Worm (Caenorhabditis elegans) whole organism, L3 larva: ENCODE measurements around the gene gtf-2H2C.

Source experiments
- R02D3.7 ChIP-seq: fragments of 150-350 bp; optimal IDR thresholded peaks from 2 replicates; lab custom pipeline; 2014; ENCODE audit warnings: missing biosample characterization, missing genetic modification characterization
- ZK546.5 ChIP-seq: sonication (generic microtip); optimal IDR thresholded peaks from 2 replicates; lab custom pipeline; 2017; ENCODE audit warnings: missing biosample characterization, missing genetic modification characterization
- aly-2 ChIP-seq: fragments of 150-350 bp; optimal IDR thresholded peaks from 2 replicates; lab custom pipeline; 2014; ENCODE audit warnings: missing biosample characterization, missing genetic modification characterization
- ama-1 ChIP-seq: fragments of 150-350 bp; optimal IDR thresholded peaks from 2 replicates; lab custom pipeline; 2018
- ceh-16 ChIP-seq: sonication (generic microtip); optimal IDR thresholded peaks from 2 replicates; lab custom pipeline; 2017; ENCODE audit warnings: missing biosample characterization, missing genetic modification characterization
- ceh-28 ChIP-seq: fragments of 150-350 bp; optimal IDR thresholded peaks from 2 replicates; lab custom pipeline; 2014; ENCODE audit warnings: missing biosample characterization, missing genetic modification reagents, missing genetic modification characterization
- ceh-82 ChIP-seq: fragments of 150-350 bp; optimal IDR thresholded peaks from 2 replicates; lab custom pipeline; 2014; ENCODE audit warnings: missing biosample characterization, missing genetic modification characterization
- daf-12 ChIP-seq: fragments of 150-350 bp; optimal IDR thresholded peaks from 2 replicates; lab custom pipeline; 2014; ENCODE audit warnings: missing biosample characterization, missing genetic modification reagents, missing genetic modification characterization
- egl-27 ChIP-seq: sonication (generic microtip); optimal IDR thresholded peaks from 4 replicates; lab custom pipeline; 2017; ENCODE audit warnings: missing biosample characterization, missing genetic modification reagents, missing genetic modification characterization
- elt-1 ChIP-seq: fragments of 150-350 bp; optimal IDR thresholded peaks from 2 replicates; lab custom pipeline; 2014; ENCODE audit warnings: missing biosample characterization, missing genetic modification characterization
- elt-2 ChIP-seq: sonication (generic microtip); optimal IDR thresholded peaks from 2 replicates; lab custom pipeline; 2016; ENCODE audit warnings: missing genetic modification reagents, mild to moderate bottlenecking, missing genetic modification characterization, missing compliant biosample characterization
- elt-3 ChIP-seq, 3 experiments: fragments of 150-350 bp in 1 of 3; sonication (generic microtip) in 2 of 3; optimal IDR thresholded peaks; 2 replicates in 2 of 3; 4 replicates in 1 of 3; lab custom pipeline; 2014 to 2017; ENCODE audit warnings: missing biosample characterization in 3 of 3, missing genetic modification characterization in 3 of 3
- eor-1 ChIP-seq, 2 experiments: fragments of 150-350 bp; optimal IDR thresholded peaks; 2 replicates each; lab custom pipeline; 2014 to 2018; ENCODE audit warnings: missing biosample characterization in 2 of 2, missing genetic modification characterization in 2 of 2
- fkh-10 ChIP-seq: sonication (generic microtip); optimal IDR thresholded peaks from 2 replicates; lab custom pipeline; 2017; ENCODE audit warnings: missing biosample characterization, missing genetic modification reagents, missing genetic modification characterization
- fkh-2 ChIP-seq: fragments of 150-350 bp; optimal IDR thresholded peaks from 2 replicates; lab custom pipeline; 2014; ENCODE audit warnings: missing biosample characterization, missing genetic modification reagents, missing genetic modification characterization
- fos-1 ChIP-seq: fragments of 150-350 bp; optimal IDR thresholded peaks from 2 replicates; lab custom pipeline; 2014; ENCODE audit warnings: missing biosample characterization, missing genetic modification characterization
- hmg-11 ChIP-seq: sonication (generic microtip); optimal IDR thresholded peaks from 2 replicates; lab custom pipeline; 2016; ENCODE audit warnings: missing genetic modification characterization, missing compliant biosample characterization
- lin-15B ChIP-seq: fragments of 150-350 bp; optimal IDR thresholded peaks from 2 replicates; lab custom pipeline; 2014; ENCODE audit warnings: missing biosample characterization, missing genetic modification characterization
- lin-39 ChIP-seq: fragments of 150-350 bp; optimal IDR thresholded peaks from 2 replicates; lab custom pipeline; 2018; ENCODE audit warnings: missing biosample characterization, missing genetic modification reagents, missing genetic modification characterization
- mdl-1 ChIP-seq: fragments of 150-350 bp; optimal IDR thresholded peaks from 2 replicates; lab custom pipeline; 2014; ENCODE audit warnings: missing biosample characterization, missing genetic modification characterization
- mml-1 ChIP-seq: fragments of 150-350 bp; sonication (generic microtip); optimal IDR thresholded peaks from 3 replicates; lab custom pipeline; 2014; ENCODE audit warnings: missing biosample characterization, missing genetic modification characterization
- nfya-1 ChIP-seq: sonication (generic microtip); optimal IDR thresholded peaks from 2 replicates; lab custom pipeline; 2017; ENCODE audit warnings: missing genetic modification characterization, mild to moderate bottlenecking, missing compliant biosample characterization, antibody characterized with exemption, moderate library complexity; ENCODE audit not compliant: insufficient read depth
- nhr-12 ChIP-seq: fragments of 150-350 bp; optimal IDR thresholded peaks from 2 replicates; lab custom pipeline; 2014; ENCODE audit warnings: missing biosample characterization, missing genetic modification characterization
- nhr-23 ChIP-seq: fragments of 150-350 bp; optimal IDR thresholded peaks from 2 replicates; lab custom pipeline; 2014; ENCODE audit warnings: missing biosample characterization, missing genetic modification reagents, missing genetic modification characterization
- nhr-237 ChIP-seq: fragments of 150-350 bp; optimal IDR thresholded peaks from 2 replicates; lab custom pipeline; 2014; ENCODE audit warnings: missing biosample characterization, missing genetic modification characterization
- nhr-25 ChIP-seq: sonication (generic microtip); optimal IDR thresholded peaks from 2 replicates; lab custom pipeline; 2017; ENCODE audit warnings: missing biosample characterization, missing genetic modification characterization
- nhr-28 ChIP-seq: fragments of 150-350 bp; optimal IDR thresholded peaks from 2 replicates; lab custom pipeline; 2014; ENCODE audit warnings: missing biosample characterization, missing genetic modification characterization
- nhr-43 ChIP-seq: sonication (generic microtip); optimal IDR thresholded peaks from 2 replicates; lab custom pipeline; 2016; ENCODE audit warnings: mild to moderate bottlenecking, missing genetic modification characterization, missing compliant biosample characterization; ENCODE audit not compliant: poor library complexity, severe bottlenecking
- nhr-67 ChIP-seq: fragments of 150-350 bp; optimal IDR thresholded peaks from 2 replicates; lab custom pipeline; 2014; ENCODE audit warnings: missing biosample characterization, missing genetic modification characterization
- nhr-77 ChIP-seq: fragments of 150-350 bp; optimal IDR thresholded peaks from 2 replicates; lab custom pipeline; 2014; ENCODE audit warnings: missing biosample characterization, missing genetic modification characterization
- pha-4 ChIP-seq: fragments of 150-350 bp; optimal IDR thresholded peaks from 2 replicates; lab custom pipeline; 2014; ENCODE audit warnings: missing biosample characterization, missing genetic modification reagents, missing genetic modification characterization
- sea-2 ChIP-seq: fragments of 150-350 bp; sonication (generic microtip); optimal IDR thresholded peaks from 4 replicates; lab custom pipeline; 2014; ENCODE audit warnings: missing biosample characterization, missing genetic modification reagents, missing genetic modification characterization
- skn-1 ChIP-seq: fragments of 150-350 bp; optimal IDR thresholded peaks from 2 replicates; lab custom pipeline; 2014; ENCODE audit warnings: missing biosample characterization, missing genetic modification characterization
- snpc-4 ChIP-seq: fragments of 150-350 bp; optimal IDR thresholded peaks from 2 replicates; lab custom pipeline; 2014; ENCODE audit warnings: missing biosample characterization, missing genetic modification characterization
- tbx-2 ChIP-seq: sonication (generic microtip); optimal IDR thresholded peaks from 2 replicates; lab custom pipeline; 2016; ENCODE audit warnings: mild to moderate bottlenecking, missing genetic modification characterization, missing compliant biosample characterization
- unc-39 ChIP-seq: sonication (generic microtip); optimal IDR thresholded peaks from 4 replicates; lab custom pipeline; 2017; ENCODE audit warnings: missing biosample characterization, missing genetic modification characterization
- unc-62 ChIP-seq: fragments of 150-350 bp; sonication (generic microtip); optimal IDR thresholded peaks from 4 replicates; lab custom pipeline; 2014; ENCODE audit warnings: missing biosample characterization, missing genetic modification reagents, missing genetic modification characterization
- zag-1 ChIP-seq: fragments of 150-350 bp; optimal IDR thresholded peaks from 2 replicates; lab custom pipeline; 2014; ENCODE audit warnings: missing biosample characterization, missing genetic modification characterization
- ztf-11 ChIP-seq: fragments of 150-350 bp; optimal IDR thresholded peaks from 2 replicates; lab custom pipeline; 2014; ENCODE audit warnings: missing biosample characterization, missing genetic modification characterization

gtf-2H2C gene

DNA sequence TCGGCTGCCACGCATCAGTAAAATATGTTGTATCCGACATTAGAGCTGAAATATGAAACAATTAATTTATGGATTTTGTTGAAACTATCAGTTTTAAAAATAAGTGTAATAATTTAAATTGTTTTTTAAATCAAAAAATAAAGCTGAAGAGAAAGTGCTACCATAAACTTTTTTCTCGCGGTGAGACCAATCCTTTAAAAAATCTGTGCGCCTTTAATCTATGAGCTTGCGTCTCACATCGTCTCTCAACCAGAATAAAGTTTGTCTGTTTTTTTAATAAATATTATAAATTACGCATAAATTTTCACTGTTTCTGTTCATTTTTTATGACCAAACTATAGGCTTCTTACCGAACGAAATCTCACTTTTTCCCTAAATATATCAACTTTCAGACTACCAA is 7.3 kb downstream of the gtf-2H2C start, which contains the start of gene T16H12.3:
T16H12.3 (minus strand) TSS at position 51 of the 400 bp plus-strand sequence.
- TF ChIP-seq fkh-2 (tag; lab: Kevin White, UChicago) = no peak
- TF ChIP-seq ceh-28 (tag; lab: Kevin White, UChicago) = no peak
- no peak for TF ChIP-seq nhr-28
- no peak for TF ChIP-seq ceh-16
- TF ChIP-seq nhr-237 = no peak
- no peak for TF ChIP-seq zag-1 (tag; lab: Kevin White, UChicago)
- no peak for TF ChIP-seq pha-4 (tag; lab: Kevin White, UChicago)
- no peak for TF ChIP-seq nhr-43 (tag; lab: Kevin White, UChicago)
- TF ChIP-seq mdl-1 (tag; lab: Kevin White, UChicago) = no peak
- TF ChIP-seq ama-1 = no peak
- no peak for TF ChIP-seq elt-1 (tag; lab: Kevin White, UChicago)
- TF ChIP-seq, all 47 proteins: peak for 0

DNA sequence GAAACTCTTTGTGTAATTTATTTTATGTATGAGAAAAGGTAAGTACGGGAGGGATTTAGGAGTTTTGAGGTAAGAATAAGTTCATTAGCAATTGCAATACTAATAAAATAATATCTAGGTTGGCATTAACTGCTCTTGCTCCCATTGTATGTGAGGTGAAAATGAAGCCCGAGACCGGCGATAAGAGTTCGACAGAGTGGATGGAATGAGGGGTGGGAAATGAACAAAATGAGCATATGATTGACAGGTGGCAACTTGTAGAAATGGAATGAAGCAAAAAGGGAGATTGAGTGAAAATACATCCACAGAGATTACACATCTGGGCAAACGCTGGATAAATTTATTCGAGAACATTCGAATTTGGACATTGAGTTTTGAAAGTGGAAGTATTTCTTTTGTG is 11.8 kb downstream of the gtf-2H2C start:
- TF ChIP-seq egl-27 (tag; lab: Kevin White, UChicago) = no peak
- TF ChIP-seq ama-1 = no peak
- no peak for TF ChIP-seq daf-12 (tag; lab: Kevin White, UChicago)
- no peak for TF ChIP-seq tbx-2 (tag; lab: Kevin White, UChicago)
- TF ChIP-seq nhr-43 (tag; lab: Kevin White, UChicago) = no peak
- TF ChIP-seq ceh-28 (tag; lab: Kevin White, UChicago) = no peak
- no peak for TF ChIP-seq hmg-11 (tag; lab: Kevin White, UChicago)
- TF ChIP-seq ceh-16 = no peak
- no peak for TF ChIP-seq nhr-237
- TF ChIP-seq nhr-77 (tag; lab: Kevin White, UChicago) = no peak
- no peak for TF ChIP-seq ZK546.5
- TF ChIP-seq snpc-4 (tag; lab: Kevin White, UChicago) = no peak
- TF ChIP-seq unc-62 (GFP tag; lab: Kevin White, UChicago) = no peak
- no peak for TF ChIP-seq aly-2
- no peak for TF ChIP-seq mml-1
- TF ChIP-seq nhr-12 (tag; lab: Kevin White, UChicago) = no peak

DNA sequence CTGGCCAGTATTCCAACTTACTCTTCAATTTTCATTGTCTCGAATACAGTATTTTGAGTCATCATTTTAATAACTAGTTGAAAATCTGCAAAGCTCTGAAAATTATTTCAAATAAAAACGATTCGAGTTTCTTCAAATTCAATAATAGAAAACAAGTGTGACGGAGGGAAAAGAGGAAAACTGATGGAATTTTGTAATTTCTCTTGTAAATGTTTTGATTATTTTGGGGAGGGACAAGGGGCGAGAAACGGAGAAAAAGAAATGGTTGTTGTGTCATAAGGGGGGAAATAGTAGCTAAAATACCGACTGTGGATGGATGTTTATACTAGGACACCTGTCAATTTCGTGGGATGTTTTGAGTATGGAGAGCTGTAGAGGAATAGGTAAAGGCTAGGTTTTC is 12.4 kb downstream of the gtf-2H2C start, which contains the start of gene T16G12.9:
T16G12.9 (minus strand) TSS at position 101 of the 400 bp plus-strand sequence.
- TF ChIP-seq lin-15B (tag; lab: Kevin White, UChicago) (no peak), nfya-1 (no peak), ZK546.5 (no peak), fkh-10 (GFP tag; lab: Kevin White, UChicago) (no peak), nhr-43 (tag; lab: Kevin White, UChicago) (no peak), tbx-2 (tag; lab: Kevin White, UChicago) (no peak), nhr-77 (tag; lab: Kevin White, UChicago) (no peak), nhr-67 (tag; lab: Kevin White, UChicago) (no peak), unc-39 (no peak), nhr-28 (no peak), lin-39 (no peak), zag-1 (tag; lab: Kevin White, UChicago) (no peak), eor-1 (tag; optimal IDR thresholded peaks at IDR 0.05; lab: Kevin White, UChicago) (no peak), elt-2 (tag; lab: Kevin White, UChicago) (no peak), pha-4 (tag; lab: Kevin White, UChicago) (no peak), fkh-2 (tag; lab: Kevin White, UChicago) (no peak), nhr-12 (tag; lab: Kevin White, UChicago) (no peak), fos-1 (tag; lab: Kevin White, UChicago) (no peak), hmg-11 (tag; lab: Kevin White, UChicago) (no peak)

ce11 chrIII:10076042-10076441 is 14.5 kb downstream of the gtf-2H2C start:
- TF ChIP-seq fkh-10 (GFP tag; lab: Kevin White, UChicago) (no peak), aly-2 (no peak), fos-1 (tag; lab: Kevin White, UChicago) (no peak), nfya-1 (peak; percentile 92), lin-39 (no peak), mml-1 (no peak), ceh-28 (tag; lab: Kevin White, UChicago) (no peak), elt-3 (tag; optimal IDR thresholded peaks at IDR 0.05; lab: Kevin White, UChicago) (no peak), ZK546.5 (no peak)

ce11 chrIII:10069278-10069677 is 21.3 kb downstream of the gtf-2H2C start, which contains the start of gene T16G12.6:
TSS of gene T16G12.6 (plus strand) at chrIII:10069578.
- TF ChIP-seq unc-39 = no peak
- no peak for TF ChIP-seq ceh-82 (tag; lab: Kevin White, UChicago)
- no peak for TF ChIP-seq lin-39
- TF ChIP-seq skn-1 (tag; lab: Kevin White, UChicago) = no peak
- TF ChIP-seq sea-2 (GFP tag; lab: Kevin White, UChicago) = no peak
- no peak for TF ChIP-seq nhr-12 (tag; lab: Kevin White, UChicago)
- no peak for TF ChIP-seq nhr-23 (tag; lab: Kevin White, UChicago)
- no peak for TF ChIP-seq elt-2 (tag; lab: Kevin White, UChicago)
- no peak for TF ChIP-seq ceh-16
- TF ChIP-seq nhr-28 = no peak
- no peak for TF ChIP-seq nhr-67 (tag; lab: Kevin White, UChicago)
- no peak for TF ChIP-seq eor-1 (tag; optimal IDR thresholded peaks at IDR 0.05; lab: Kevin White, UChicago)
- no peak for TF ChIP-seq fkh-10 (GFP tag; lab: Kevin White, UChicago)
- TF ChIP-seq fos-1 (tag; lab: Kevin White, UChicago) = no peak
- TF ChIP-seq ztf-11 = no peak
- no peak for TF ChIP-seq lin-15B (tag; lab: Kevin White, UChicago)
- TF ChIP-seq R02D3.7 = no peak
- no peak for TF ChIP-seq hmg-11 (tag; lab: Kevin White, UChicago)
- TF ChIP-seq nhr-25 (tag; lab: Kevin White, UChicago) = no peak
- no peak for TF ChIP-seq snpc-4 (tag; lab: Kevin White, UChicago)
